Worm (Caenorhabditis elegans) whole organism, mixed stage, embryonic: ENCODE measurements around the gene C27B7.9.

Source experiments
- blmp-1 ChIP-seq: fragments of 150-350 bp; optimal IDR thresholded peaks from 2 replicates; lab custom pipeline; 2014; ENCODE audit warnings: missing biosample characterization, missing genetic modification characterization
- ceh-83 ChIP-seq: fragments of 200-800 bp; sonication (Bioruptor generic); optimal IDR thresholded peaks from 2 replicates; lab custom pipeline; 2018; ENCODE audit warnings: mild to moderate bottlenecking, missing genetic modification characterization, missing compliant biosample characterization
- elt-1 ChIP-seq: sonication (generic microtip); optimal IDR thresholded peaks from 2 replicates; lab custom pipeline; 2017; ENCODE audit warnings: missing genetic modification characterization, mild to moderate bottlenecking, missing compliant biosample characterization, antibody characterized with exemption, moderate library complexity, borderline replicate concordance; ENCODE audit not compliant: insufficient read depth
- lin-13 ChIP-seq: fragments of 150-350 bp; optimal IDR thresholded peaks from 2 replicates; lab custom pipeline; 2014; ENCODE audit warnings: missing biosample characterization, missing genetic modification characterization
- nhr-12 ChIP-seq: fragments of 150-350 bp; optimal IDR thresholded peaks from 2 replicates; lab custom pipeline; 2014; ENCODE audit warnings: missing biosample characterization, missing genetic modification characterization
- nhr-76 ChIP-seq: sonication (generic microtip); optimal IDR thresholded peaks from 2 replicates; lab custom pipeline; 2017; ENCODE audit warnings: missing biosample characterization, missing genetic modification characterization
- pha-4 ChIP-seq: fragments of 150-350 bp; optimal IDR thresholded peaks from 2 replicates; lab custom pipeline; 2018; ENCODE audit warnings: missing biosample characterization, missing genetic modification reagents, missing genetic modification characterization
- sptf-1 ChIP-seq: sonication (generic microtip); optimal IDR thresholded peaks from 2 replicates; lab custom pipeline; 2017; ENCODE audit warnings: mild to moderate bottlenecking, missing genetic modification characterization, moderate library complexity, missing compliant biosample characterization
- unc-62 ChIP-seq: fragments of 150-350 bp; optimal IDR thresholded peaks from 2 replicates; lab custom pipeline; 2014; ENCODE audit warnings: missing biosample characterization, missing genetic modification reagents, missing genetic modification characterization

DNA sequence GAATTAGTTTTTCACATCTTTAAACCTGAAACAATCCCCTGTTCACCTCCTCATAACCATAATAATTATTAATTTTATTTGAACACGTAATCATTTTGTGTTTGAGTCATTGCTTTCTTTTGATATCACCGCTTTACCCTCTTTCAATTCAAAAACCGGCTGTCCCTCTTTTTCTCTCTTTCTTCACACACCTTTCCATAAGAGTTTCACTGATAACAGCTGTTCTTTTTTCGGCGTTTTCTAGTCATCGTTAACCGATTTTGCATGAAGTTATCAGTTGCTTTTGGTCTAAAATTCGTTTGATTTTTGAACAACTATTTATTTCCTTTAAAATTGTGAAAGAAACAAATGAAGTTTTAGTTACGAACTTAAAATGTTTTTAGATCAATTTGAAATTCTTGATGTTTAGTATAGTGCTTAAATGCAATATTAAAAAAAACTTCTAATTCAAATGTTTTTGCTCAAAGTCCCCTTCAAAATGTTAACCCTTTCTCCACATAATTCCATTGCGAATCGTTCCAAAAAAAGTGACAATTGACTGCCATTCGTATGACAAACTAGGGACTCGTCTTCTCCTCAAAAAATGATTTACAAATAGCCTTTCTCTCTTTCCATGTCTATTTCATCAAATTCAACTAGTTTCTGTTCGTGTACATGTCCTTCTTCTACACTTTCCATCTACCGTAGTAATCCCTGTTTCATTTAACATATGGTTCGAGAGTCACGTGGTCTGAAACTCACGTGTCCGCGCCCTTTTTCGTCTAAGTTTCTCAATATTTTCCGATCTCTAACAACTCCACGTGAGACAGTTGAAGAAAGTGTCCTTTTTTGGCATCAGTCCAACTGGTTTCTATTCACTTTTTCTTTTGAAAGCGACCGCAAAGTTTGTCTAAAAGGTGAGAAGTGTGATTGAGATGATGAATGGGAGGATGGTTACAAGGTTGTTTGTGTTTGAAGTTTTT is 33.4 kb upstream of the C27B7.9 start:
- no peak for TF ChIP-seq ceh-83
- no peak for TF ChIP-seq unc-62 (GFP tag; lab: Kevin White, UChicago)
- no peak for TF ChIP-seq blmp-1 (tag; lab: Kevin White, UChicago)
- TF ChIP-seq nhr-76 (tag; lab: Kevin White, UChicago) = no peak
- TF ChIP-seq sptf-1 (tag; lab: Kevin White, UChicago) = no peak
- TF ChIP-seq nhr-12 = no peak
- TF ChIP-seq elt-1 (tag; lab: Kevin White, UChicago) = no peak
- TF ChIP-seq lin-13 (tag; lab: Kevin White, UChicago) = no peak
- no peak for TF ChIP-seq pha-4 (tag; lab: Kevin White, UChicago)
